Fruit fly (Drosophila melanogaster) whole organism, embryonic: ENCODE measurements around the gene a5.

Experiments
- Ada2b ChIP-seq: fragments of 200-800 bp; sonication (Bioruptor generic); IDR thresholded peaks from 2 replicates; pipeline ENCODE4 v1.3.6; 2022; ENCODE audit warnings: missing biosample characterization, missing genetic modification characterization
- Antp ChIP-seq: fragments of 200-800 bp; sonication (Bioruptor generic); optimal IDR thresholded peaks from 3 replicates; lab custom pipeline; 2016; ENCODE audit warnings: missing biosample characterization, missing genetic modification characterization
- B-H1 ChIP-seq: fragments of 200-800 bp; sonication (Bioruptor generic); IDR thresholded peaks from 3 replicates; pipeline ENCODE4 v1.3.6; 2022; ENCODE audit warnings: missing biosample characterization, missing genetic modification characterization
- B-H2 ChIP-seq: fragments of 200-800 bp; sonication (Bioruptor generic); optimal IDR thresholded peaks from 2 replicates; lab custom pipeline; 2018; ENCODE audit warnings: missing biosample characterization, mild to moderate bottlenecking, missing genetic modification characterization
- Bdp1 ChIP-seq: fragments of 200-800 bp; sonication (Bioruptor generic); optimal IDR thresholded peaks from 3 replicates; lab custom pipeline; 2016; ENCODE audit warnings: missing biosample characterization, missing genetic modification characterization
- BtbVII ChIP-seq: fragments of 200-800 bp; sonication (Bioruptor generic); optimal IDR thresholded peaks from 3 replicates; lab custom pipeline; 2017; ENCODE audit warnings: missing biosample characterization, mild to moderate bottlenecking, missing genetic modification characterization
- CG11093 ChIP-seq: fragments of 200-800 bp; sonication (Bioruptor generic); IDR thresholded peaks from 3 replicates; pipeline ENCODE4 v1.3.6; 2022; ENCODE audit warnings: missing biosample characterization, missing genetic modification characterization
- CG13287 ChIP-seq: fragments of 200-800 bp; sonication (Bioruptor generic); IDR thresholded peaks from 2 replicates; pipeline ENCODE4 v1.3.6; 2022; ENCODE audit warnings: missing biosample characterization, missing genetic modification characterization; ENCODE audit not compliant: partially characterized antibody
- CG14050 ChIP-seq: fragments of 200-800 bp; sonication (Bioruptor generic); IDR thresholded peaks from 3 replicates; pipeline ENCODE4 v1.3.6; 2022; ENCODE audit warnings: missing biosample characterization, missing genetic modification characterization
- CG14860 ChIP-seq: fragments of 200-800 bp; sonication (Bioruptor generic); IDR thresholded peaks from 3 replicates; pipeline ENCODE4 v1.3.6; 2022; ENCODE audit warnings: missing biosample characterization, missing genetic modification characterization; ENCODE audit not compliant: partially characterized antibody
- CG15601 ChIP-seq: fragments of 200-800 bp; sonication (Bioruptor generic); optimal IDR thresholded peaks from 3 replicates; lab custom pipeline; 2019; ENCODE audit warnings: missing biosample characterization, mild to moderate bottlenecking, missing genetic modification characterization, moderate library complexity
- CG17328 ChIP-seq: fragments of 200-800 bp; sonication (Bioruptor generic); IDR thresholded peaks from 2 replicates; pipeline ENCODE4 v1.3.6; 2022; ENCODE audit warnings: missing biosample characterization, missing genetic modification characterization
- CG31365 ChIP-seq: fragments of 200-800 bp; sonication (Bioruptor generic); optimal IDR thresholded peaks from 2 replicates; lab custom pipeline; 2018; ENCODE audit warnings: missing biosample characterization, mild to moderate bottlenecking, missing genetic modification characterization
- CG3281 ChIP-seq: fragments of 200-800 bp; sonication (Bioruptor generic); optimal IDR thresholded peaks from 3 replicates; lab custom pipeline; 2017; ENCODE audit warnings: missing biosample characterization, mild to moderate bottlenecking, missing genetic modification characterization
- CG3407 ChIP-seq: fragments of 200-800 bp; sonication (Bioruptor generic); optimal IDR thresholded peaks from 2 replicates; lab custom pipeline; 2018; ENCODE audit warnings: missing biosample characterization, mild to moderate bottlenecking, missing genetic modification characterization
- CG42726 ChIP-seq: fragments of 200-800 bp; sonication (Bioruptor generic); IDR thresholded peaks from 2 replicates; pipeline ENCODE4 v1.3.6; 2022; ENCODE audit warnings: missing biosample characterization, missing genetic modification characterization; ENCODE audit not compliant: partially characterized antibody
- CG4328 ChIP-seq: fragments of 200-800 bp; sonication (Bioruptor generic); optimal IDR thresholded peaks from 3 replicates; lab custom pipeline; 2017; ENCODE audit warnings: missing biosample characterization, missing genetic modification reagents, missing genetic modification characterization
- CG4360 ChIP-seq: fragments of 200-800 bp; sonication (Bioruptor generic); IDR thresholded peaks from 2 replicates; pipeline ENCODE4 v1.3.6; 2022; ENCODE audit warnings: missing biosample characterization, missing genetic modification characterization
- CG43689 ChIP-seq: fragments of 200-800 bp; sonication (Bioruptor generic); IDR thresholded peaks from 2 replicates; pipeline ENCODE4 v1.3.6; 2022; ENCODE audit warnings: missing biosample characterization, missing genetic modification characterization
- CG4854 ChIP-seq: fragments of 200-800 bp; sonication (Bioruptor generic); optimal IDR thresholded peaks from 2 replicates; lab custom pipeline; 2016; ENCODE audit warnings: missing biosample characterization, missing genetic modification characterization, inconsistent platforms
- CG5180 ChIP-seq: fragments of 200-800 bp; sonication (Bioruptor generic); optimal IDR thresholded peaks from 3 replicates; lab custom pipeline; 2017; ENCODE audit warnings: missing biosample characterization, missing genetic modification characterization, mild to moderate bottlenecking, moderate library complexity, missing genetic modification reagents
- CG5245 ChIP-seq: fragments of 200-800 bp; sonication (Bioruptor generic); optimal IDR thresholded peaks from 3 replicates; lab custom pipeline; 2016; ENCODE audit warnings: missing biosample characterization, missing genetic modification characterization
- CG6683 ChIP-seq: fragments of 200-800 bp; sonication (Bioruptor generic); optimal IDR thresholded peaks from 2 replicates; lab custom pipeline; 2017; ENCODE audit warnings: missing biosample characterization, mild to moderate bottlenecking, missing genetic modification characterization, missing genetic modification reagents
- CG7839 ChIP-seq: fragments of 200-800 bp; sonication (Bioruptor generic); optimal IDR thresholded peaks from 3 replicates; lab custom pipeline; 2018; ENCODE audit warnings: missing biosample characterization, mild to moderate bottlenecking, missing genetic modification characterization, moderate library complexity
- CG8924 ChIP-seq: fragments of 200-800 bp; optimal IDR thresholded peaks from 3 replicates; lab custom pipeline; 2019; ENCODE audit warnings: missing biosample characterization, mild to moderate bottlenecking, missing genetic modification characterization, moderate library complexity
- CrebB ChIP-seq: fragments of 200-800 bp; sonication (Bioruptor generic); optimal IDR thresholded peaks from 3 replicates; lab custom pipeline; 2018; ENCODE audit warnings: missing biosample characterization, mild to moderate bottlenecking, missing genetic modification characterization
- Dek ChIP-seq: fragments of 200-800 bp; sonication (Bioruptor generic); optimal IDR thresholded peaks from 3 replicates; lab custom pipeline; 2019; ENCODE audit warnings: missing biosample characterization, mild to moderate bottlenecking, missing genetic modification characterization, moderate library complexity
- Doc2 ChIP-seq: fragments of 200-800 bp; sonication (Bioruptor generic); IDR thresholded peaks from 2 replicates; pipeline ENCODE4 v1.3.6; 2022; ENCODE audit warnings: missing biosample characterization, missing genetic modification characterization
- Elba2 ChIP-seq: fragments of 200-800 bp; sonication (Bioruptor generic); optimal IDR thresholded peaks from 3 replicates; lab custom pipeline; 2016; ENCODE audit warnings: missing biosample characterization, missing genetic modification characterization
- NC2α ChIP-seq: fragments of 200-800 bp; sonication (Bioruptor generic); optimal IDR thresholded peaks from 2 replicates; lab custom pipeline; 2016; ENCODE audit warnings: missing biosample characterization, missing genetic modification characterization
- NC2β ChIP-seq: fragments of 200-800 bp; sonication (Bioruptor generic); optimal IDR thresholded peaks from 2 replicates; lab custom pipeline; 2016; ENCODE audit warnings: missing biosample characterization, missing genetic modification characterization
- Ravus ChIP-seq: fragments of 200-800 bp; sonication (Bioruptor generic); IDR thresholded peaks from 2 replicates; pipeline ENCODE4 v1.3.6; 2022; ENCODE audit warnings: missing biosample characterization, missing genetic modification characterization
- Ssrp ChIP-seq: fragments of 200-800 bp; sonication (Bioruptor generic); optimal IDR thresholded peaks from 2 replicates; lab custom pipeline; 2018; ENCODE audit warnings: missing biosample characterization, mild to moderate bottlenecking, missing genetic modification characterization, moderate library complexity
- TFAM ChIP-seq: fragments of 200-800 bp; sonication (Bioruptor generic); optimal IDR thresholded peaks from 2 replicates; lab custom pipeline; 2017; ENCODE audit warnings: missing biosample characterization, missing genetic modification characterization, inconsistent platforms
- Xrp1 ChIP-seq: fragments of 200-800 bp; sonication (Bioruptor generic); IDR thresholded peaks from 2 replicates; pipeline ENCODE4 v1.3.6; 2022; ENCODE audit warnings: missing biosample characterization, missing genetic modification characterization
- YL-1 ChIP-seq: fragments of 200-800 bp; sonication (Bioruptor generic); optimal IDR thresholded peaks from 3 replicates; lab custom pipeline; 2017; ENCODE audit warnings: missing biosample characterization, mild to moderate bottlenecking, missing genetic modification characterization
- crp ChIP-seq, 2 experiments: fragments of 200-800 bp; sonication (Bioruptor generic); optimal IDR thresholded peaks; 2 replicates in 1 of 2; 3 replicates in 1 of 2; lab custom pipeline; 2017; ENCODE audit warnings: missing biosample characterization in 2 of 2, missing genetic modification characterization in 2 of 2, mild to moderate bottlenecking in 1 of 2, moderate library complexity in 1 of 2
- da ChIP-seq: fragments of 200-800 bp; sonication (Bioruptor generic); optimal IDR thresholded peaks from 2 replicates; lab custom pipeline; 2016; ENCODE audit warnings: missing biosample characterization, missing genetic modification characterization
- fd102C ChIP-seq: fragments of 200-800 bp; sonication (Bioruptor generic); optimal IDR thresholded peaks from 2 replicates; lab custom pipeline; 2018; ENCODE audit warnings: missing biosample characterization, mild to moderate bottlenecking, missing genetic modification characterization, moderate library complexity
- hkb ChIP-seq, 2 experiments: fragments of 200-800 bp in 1 of 2; fragments of >200 bp in 1 of 2; sonication (Bioruptor generic) in 1 of 2; IDR thresholded peaks in 1 of 2; optimal IDR thresholded peaks in 1 of 2; 2 replicates each; pipeline versions ENCODE4 v1.3.6 to Lab custom; 2017 to 2022; ENCODE audit warnings: missing biosample characterization in 1 of 2, missing genetic modification characterization in 1 of 2
- lilli ChIP-seq: fragments of 200-800 bp; sonication (Bioruptor generic); optimal IDR thresholded peaks from 3 replicates; lab custom pipeline; 2016; ENCODE audit warnings: missing biosample characterization, missing genetic modification characterization
- odd ChIP-seq: fragments of 200-800 bp; sonication (Bioruptor generic); optimal IDR thresholded peaks from 2 replicates; lab custom pipeline; 2017; ENCODE audit warnings: missing biosample characterization, mild to moderate bottlenecking, missing genetic modification characterization
- p53 ChIP-seq: fragments of 200-800 bp; sonication (Bioruptor generic); optimal IDR thresholded peaks from 2 replicates; lab custom pipeline; 2016; ENCODE audit warnings: missing biosample characterization, missing genetic modification characterization
- pros ChIP-seq: fragments of 200-800 bp; sonication (Bioruptor generic); optimal IDR thresholded peaks from 3 replicates; lab custom pipeline; 2019; ENCODE audit warnings: missing biosample characterization, mild to moderate bottlenecking, missing genetic modification characterization, moderate library complexity
- tup ChIP-seq: fragments of 200-800 bp; sonication (Bioruptor generic); optimal IDR thresholded peaks from 2 replicates; lab custom pipeline; 2016; ENCODE audit warnings: missing biosample characterization, mild to moderate bottlenecking, missing genetic modification characterization, moderate library complexity
- vfl ChIP-seq: fragments of 200-800 bp; sonication (Bioruptor generic); optimal IDR thresholded peaks from 2 replicates; lab custom pipeline; 2016; ENCODE audit warnings: missing biosample characterization, missing genetic modification characterization
- vnd ChIP-seq: fragments of 200-800 bp; sonication (Bioruptor generic); IDR thresholded peaks from 3 replicates; pipeline ENCODE4 v1.3.6; 2022; ENCODE audit warnings: missing biosample characterization, missing genetic modification characterization; ENCODE audit not compliant: partially characterized antibody
- vvl ChIP-seq: fragments of 200-800 bp; sonication (Bioruptor generic); IDR thresholded peaks from 2 replicates; pipeline ENCODE4 v1.3.6; 2022; ENCODE audit warnings: missing biosample characterization, missing genetic modification characterization

a5 gene

DNA sequence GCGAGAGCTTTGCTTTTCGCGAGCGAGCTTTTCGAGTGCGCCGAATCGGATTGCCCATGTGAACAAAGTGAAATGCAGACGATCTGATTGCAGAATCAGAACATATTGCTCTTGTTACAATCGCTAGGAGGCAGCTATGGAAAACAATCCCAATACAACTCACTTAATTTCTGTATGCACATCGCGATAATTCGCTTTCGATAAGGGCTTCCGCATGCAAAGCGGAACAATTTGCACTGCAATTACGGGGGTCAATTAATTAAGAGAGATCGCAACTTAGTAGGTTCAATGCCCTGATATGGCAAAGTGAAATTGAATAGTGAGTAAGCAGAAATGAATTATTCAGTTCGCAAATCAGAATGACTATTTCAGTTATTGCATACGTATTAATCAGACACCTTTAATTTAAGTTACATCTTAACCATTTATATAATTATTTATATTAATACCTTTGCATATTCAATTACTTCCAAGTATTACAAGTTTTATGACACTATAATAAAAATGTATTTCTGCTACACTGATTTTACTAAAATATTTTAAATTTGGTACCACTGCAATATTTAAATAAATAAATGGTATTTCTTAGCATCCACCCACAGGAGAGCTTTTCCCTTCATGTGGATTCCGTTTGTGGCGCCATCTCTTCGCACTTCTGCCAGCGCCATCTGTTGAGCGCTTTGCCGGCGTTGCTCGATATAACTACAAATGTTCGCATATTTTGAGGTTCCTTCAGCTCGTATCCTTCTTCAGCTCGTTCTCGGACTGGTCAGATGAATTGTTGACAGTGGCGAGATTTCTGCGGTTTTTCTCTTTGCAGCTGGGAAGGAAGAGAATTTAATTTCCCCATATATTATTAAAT, 33.0 kb downstream of the a5 start, which contains the start of gene NLaz (continued):
- no peak for TF ChIP-seq Elba2 (GFP tag; lab: Kevin White, UChicago)
- peak; percentile 48 for TF ChIP-seq CG7839 (tag; lab: Kevin White, UChicago)
- TF ChIP-seq CG4360 (GFP tag; lab: Robert Waterston, UW), result no peak
- TF ChIP-seq BtbVII, result no peak
- TF ChIP-seq CG31365 (tag; lab: Kevin White, UChicago), result no peak
- no peak for TF ChIP-seq Doc2 (GFP tag; lab: Robert Waterston, UW)
- no peak for TF ChIP-seq crp (GFP tag; optimal IDR thresholded peaks at IDR 0.05; lab: Kevin White, UChicago)
- TF ChIP-seq Ssrp (tag; lab: Kevin White, UChicago), result no peak
- TF ChIP-seq CrebB, result no peak
- no peak for TF ChIP-seq NC2β (GFP tag; lab: Kevin White, UChicago)
- peak; percentile 11 for TF ChIP-seq da (GFP tag; lab: Kevin White, UChicago)
- TF ChIP-seq odd, result no peak
- TF ChIP-seq Ada2b, result peak; percentile 45; the same call in 1 of the 2 replicates
- TF ChIP-seq NC2α (GFP tag; lab: Kevin White, UChicago), result no peak
- TF ChIP-seq B-H2, result peak; percentile 4
- no peak for TF ChIP-seq CG6683 (GFP tag; lab: Kevin White, UChicago)
- no peak for TF ChIP-seq pros
- no peak for TF ChIP-seq CG3407 (GFP tag; lab: Kevin White, UChicago)
- no peak for TF ChIP-seq CG14050 (GFP tag; lab: Robert Waterston, UW)
- TF ChIP-seq Dek (tag; lab: Kevin White, UChicago), result no peak
- TF ChIP-seq TFAM (GFP tag; lab: Kevin White, UChicago), result no peak
- TF ChIP-seq CG14860 (GFP tag; lab: Robert Waterston, UW), result no peak
- TF ChIP-seq fd102C (GFP tag; lab: Kevin White, UChicago), result no peak
- no peak for TF ChIP-seq p53 (GFP tag; lab: Kevin White, UChicago)
- peak; percentile 78 for TF ChIP-seq CG5245 (GFP tag; lab: Kevin White, UChicago)
- no peak; the same call in 2 of the 3 replicates for TF ChIP-seq B-H1 (GFP tag; lab: Robert Waterston, UW)
- no peak for TF ChIP-seq tup (GFP tag; lab: Kevin White, UChicago)
- no peak for TF ChIP-seq CG43689
- no peak for TF ChIP-seq CG4854 (GFP tag; lab: Kevin White, UChicago)
- TF ChIP-seq CG3281 (GFP tag; lab: Kevin White, UChicago), result no peak
- TF ChIP-seq CG11093 (GFP tag; lab: Robert Waterston, UW), result no peak
- TF ChIP-seq CG4328 (GFP tag; lab: Kevin White, UChicago), result no peak
- no peak for TF ChIP-seq CG8924 (tag; lab: Kevin White, UChicago)
- TF ChIP-seq vnd, result no peak
- TF ChIP-seq hkb (optimal IDR thresholded peaks at IDR 0.05; lab: Kevin White, UChicago), result no peak
- no peak for TF ChIP-seq hkb (GFP tag; IDR thresholded peaks at IDR 0.05; lab: Robert Waterston, UW)
- no peak for TF ChIP-seq CG5180 (GFP tag; lab: Kevin White, UChicago)
- TF ChIP-seq CG15601 (tag; lab: Kevin White, UChicago), result no peak
- TF ChIP-seq CG17328 (GFP tag; lab: Robert Waterston, UW), result peak; percentile 62
- no peak for TF ChIP-seq vfl (GFP tag; lab: Kevin White, UChicago)
- TF ChIP-seq lilli (GFP tag; lab: Kevin White, UChicago), result peak; percentile 25
- peak; percentile 74 for TF ChIP-seq CG42726 (GFP tag; lab: Robert Waterston, UW)
- TF ChIP-seq Ravus (GFP tag; lab: Robert Waterston, UW), result no peak
- peak; percentile 25 for TF ChIP-seq Antp (GFP tag; lab: Kevin White, UChicago)
- TF ChIP-seq vvl (GFP tag; lab: Robert Waterston, UW), result peak; percentile 85; the same call in 1 of the 2 replicates
- no peak for TF ChIP-seq Bdp1 (GFP tag; lab: Kevin White, UChicago)
- no peak for TF ChIP-seq YL-1 (GFP tag; lab: Kevin White, UChicago)
- TF ChIP-seq Xrp1 (GFP tag; lab: Robert Waterston, UW), result no peak
- TF ChIP-seq CG13287, result no peak
